Worm (Caenorhabditis elegans): Measurements from ENCODE around the gene drd-50.
A peak's percentile ranks its signal among the peaks of the same experiment; 100 is the strongest.

The drd-50 gene

DNA sequence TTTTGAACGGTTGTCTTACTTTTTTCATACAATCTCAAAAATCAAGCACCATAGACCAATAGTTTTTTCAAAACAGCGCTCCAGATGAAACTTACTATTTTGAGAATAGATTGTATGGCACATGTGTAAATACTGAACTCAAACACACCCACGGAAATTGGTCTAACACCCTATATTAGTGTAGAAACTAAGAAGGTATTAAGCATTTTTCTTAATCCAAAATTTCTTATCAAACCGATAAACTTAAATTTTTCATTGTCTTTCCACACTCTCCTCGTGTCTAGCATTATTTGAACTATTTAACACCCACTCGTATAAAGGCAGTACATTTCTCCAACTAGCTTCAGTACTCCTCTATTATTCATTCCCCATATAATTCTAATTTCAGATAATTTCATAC is 32.6 kb downstream of the drd-50 start:
- TF ChIP-seq egl-5 (tag; optimal IDR thresholded peaks at IDR 0.05) (no peak), elt-2 (tag; optimal IDR thresholded peaks at IDR 0.05) (peak; percentile 51)

- TF ChIP-seq lin-15B (tag; optimal IDR thresholded peaks at IDR 0.05) (no peak), elt-2 (tag; optimal IDR thresholded peaks at IDR 0.05) (peak; percentile 74), jun-1 (tag; optimal IDR thresholded peaks at IDR 0.05) (peak; percentile 10)
These were observed 34.6 kb downstream of the drd-50 start, which contains the start of the genes K08D10.10 and R07C12.1 for ce11 chrIV:4152143-4152542. K08D10.10 (plus strand) TSS chrIV:4152235. R07C12.1 (plus strand) TSS chrIV:4152456.

ce11 chrIV:4154641-4155040 is 37.1 kb downstream of the drd-50 start, which contains the start of gene K08D10.14:
K08D10.14 (plus strand) TSS chrIV:4154941.
- TF ChIP-seq elt-2 (tag; optimal IDR thresholded peaks at IDR 0.05), result peak; percentile 51
- no peak for TF ChIP-seq nhr-28 (tag; optimal IDR thresholded peaks at IDR 0.05)

- TF ChIP-seq fkh-2 (tag; optimal IDR thresholded peaks at IDR 0.05) (no peak), skn-1 (tag; optimal IDR thresholded peaks at IDR 0.05) (no peak), elt-2 (tag; optimal IDR thresholded peaks at IDR 0.05) (no peak), nhr-25 (tag; optimal IDR thresholded peaks at IDR 0.05) (no peak), elt-1 (tag; optimal IDR thresholded peaks at IDR 0.05) (no peak), nhr-43 (tag; optimal IDR thresholded peaks at IDR 0.05; ENCODE audit: poor library complexity, severe bottlenecking) (no peak), pqm-1 (tag; optimal IDR thresholded peaks at IDR 0.05) (no peak), lin-15B (tag; optimal IDR thresholded peaks at IDR 0.05) (no peak), daf-12 (tag; optimal IDR thresholded peaks at IDR 0.05) (no peak), lsy-12 (tag; optimal IDR thresholded peaks at IDR 0.05) (no peak), ceh-16 (tag; optimal IDR thresholded peaks at IDR 0.05) (no peak), ceh-28 (tag; optimal IDR thresholded peaks at IDR 0.05) (no peak), nfya-1 (tag; optimal IDR thresholded peaks at IDR 0.05; ENCODE audit: insufficient read depth) (no peak), ama-1 (optimal IDR thresholded peaks at IDR 0.05) (no peak), jun-1 (tag; optimal IDR thresholded peaks at IDR 0.05) (no peak), ztf-11 (tag; optimal IDR thresholded peaks at IDR 0.05) (no peak)
These were observed 44.6 kb downstream of the drd-50 start, which contains the start of gene scrm-5 for ce11 chrIV:4162121-4162520. scrm-5 (plus strand) TSS chrIV:4162421.

DNA sequence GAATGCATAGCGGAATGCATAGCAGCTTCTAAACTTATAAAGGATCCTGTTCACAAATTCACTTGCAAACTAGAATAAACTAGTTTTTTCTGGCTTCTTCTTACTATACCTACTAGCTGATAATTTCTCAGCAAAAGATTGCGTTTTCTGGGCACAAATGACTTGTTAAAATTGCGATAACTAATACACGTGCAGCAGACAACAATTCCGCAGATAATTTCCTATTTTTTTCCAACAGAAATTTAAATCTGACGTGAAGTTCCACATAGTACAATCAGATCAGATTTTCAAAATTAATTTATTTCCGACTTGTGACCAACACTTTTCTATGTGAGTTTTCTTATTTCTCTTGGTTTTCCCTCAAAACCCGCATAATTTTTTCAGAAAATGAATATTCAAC is 46.9 kb downstream of the drd-50 start, which contains the start of gene scrm-8:
Gene scrm-8, plus strand, starts transcription at position 301 of the 400 bp plus-strand sequence.
- no peak for TF ChIP-seq nfya-1 (tag; optimal IDR thresholded peaks at IDR 0.05; ENCODE audit: insufficient read depth)
- TF ChIP-seq ceh-9 (tag; optimal IDR thresholded peaks at IDR 0.05), result no peak
- no peak for TF ChIP-seq mml-1 (tag; optimal IDR thresholded peaks at IDR 0.05)
- no peak for TF ChIP-seq egl-27 (tag; optimal IDR thresholded peaks at IDR 0.05)
- TF ChIP-seq elt-2 (tag; optimal IDR thresholded peaks at IDR 0.05), result no peak
- TF ChIP-seq daf-12 (tag; optimal IDR thresholded peaks at IDR 0.05), result no peak
- TF ChIP-seq nhr-12 (tag; optimal IDR thresholded peaks at IDR 0.05), result no peak
- no peak for TF ChIP-seq unc-62 (GFP tag; optimal IDR thresholded peaks at IDR 0.05)

DNA sequence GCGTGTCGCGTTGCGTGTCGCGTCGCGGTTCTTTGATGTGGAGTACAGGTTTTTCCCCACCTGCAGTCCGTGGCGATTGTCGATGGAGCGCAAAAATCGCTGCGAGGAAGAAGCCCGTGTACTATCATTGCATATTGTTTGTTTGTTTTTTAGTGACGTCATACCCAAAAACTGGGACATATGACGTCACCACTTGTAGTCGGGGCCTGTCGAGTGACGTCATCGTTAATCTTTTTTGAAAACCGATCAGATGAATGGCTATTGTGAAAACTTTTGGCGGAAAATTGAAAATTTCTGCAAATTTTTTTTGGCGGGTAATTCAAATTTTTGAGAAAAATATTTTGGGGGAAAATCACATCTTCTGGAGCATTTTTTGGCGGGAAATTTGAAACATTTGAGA is 49.8 kb downstream of the drd-50 start:
- TF ChIP-seq nhr-67 (tag; optimal IDR thresholded peaks at IDR 0.05), result no peak
